Worm (Caenorhabditis elegans) whole organism, L4 larva: ENCODE results near the gene tpp-2.

ENCODE experiments used
- ZK546.5 ChIP-seq, 2 experiments: sonication (generic microtip); optimal IDR thresholded peaks; 2 replicates each; lab custom pipeline; 2017; ENCODE audit warnings: missing biosample characterization in 2 of 2, missing genetic modification characterization in 2 of 2
- ceh-82 ChIP-seq: sonication (generic microtip); optimal IDR thresholded peaks from 2 replicates; lab custom pipeline; 2017; ENCODE audit warnings: missing biosample characterization, missing genetic modification characterization
- daf-12 ChIP-seq: fragments of 150-350 bp; optimal IDR thresholded peaks from 2 replicates; lab custom pipeline; 2014; ENCODE audit warnings: missing biosample characterization, missing genetic modification reagents, missing genetic modification characterization
- fkh-10 ChIP-seq: fragments of 150-350 bp; optimal IDR thresholded peaks from 2 replicates; lab custom pipeline; 2014; ENCODE audit warnings: missing biosample characterization, missing genetic modification reagents, missing genetic modification characterization
- lim-7 ChIP-seq: fragments of 200-800 bp; sonication (Bioruptor generic); IDR thresholded peaks from 2 replicates; pipeline ENCODE4 v1.3.6; 2022; ENCODE audit warnings: missing genetic modification characterization, missing compliant biosample characterization
- lin-13 ChIP-seq: fragments of 150-350 bp; optimal IDR thresholded peaks from 2 replicates; lab custom pipeline; 2014; ENCODE audit warnings: missing biosample characterization, missing genetic modification reagents, missing genetic modification characterization
- lin-15B ChIP-seq: fragments of 150-350 bp; sonication (generic microtip); optimal IDR thresholded peaks from 3 replicates; lab custom pipeline; 2014; ENCODE audit warnings: missing biosample characterization, missing genetic modification characterization
- nhr-77 ChIP-seq: fragments of 150-350 bp; optimal IDR thresholded peaks from 2 replicates; lab custom pipeline; 2014; ENCODE audit warnings: missing biosample characterization, missing genetic modification characterization
- rbr-2 ChIP-seq: sonication (generic microtip); optimal IDR thresholded peaks from 2 replicates; lab custom pipeline; 2016; ENCODE audit warnings: missing genotype, missing genetic modification characterization, missing compliant biosample characterization

- no peak for TF ChIP-seq ZK546.5 (tag; optimal IDR thresholded peaks at IDR 0.05; lab: Kevin White, UChicago)
- no peak for TF ChIP-seq rbr-2
- no peak for TF ChIP-seq lin-15B (tag; lab: Kevin White, UChicago)
- TF ChIP-seq nhr-77 (tag; lab: Kevin White, UChicago): no peak
- TF ChIP-seq fkh-10 (GFP tag; lab: Kevin White, UChicago): no peak
- no peak for TF ChIP-seq daf-12 (tag; lab: Kevin White, UChicago)
- TF ChIP-seq lim-7: no peak
- TF ChIP-seq ceh-82 (tag; lab: Kevin White, UChicago): no peak
- no peak for TF ChIP-seq lin-13 (GFP tag; lab: Kevin White, UChicago)
Measured at ce11 chrII:6107773-6108172, 10.4 kb upstream of the tpp-2 start.
